Worm (Caenorhabditis elegans) whole organism, midembryonic: Measurements from ENCODE around the gene ostf-4.

Experiments
- T22C8.4 ChIP-seq: fragments of 200-800 bp; sonication (Bioruptor generic); IDR thresholded peaks from 2 replicates; pipeline ENCODE4 v1.3.6; 2022; ENCODE audit warnings: missing genetic modification characterization, missing compliant biosample characterization
- cog-1 ChIP-seq: sonication (generic microtip); optimal IDR thresholded peaks from 2 replicates; lab custom pipeline; 2016; ENCODE audit warnings: missing genetic modification characterization, missing compliant biosample characterization
- flt-1 ChIP-seq: fragments of 200-800 bp; sonication (Bioruptor generic); IDR thresholded peaks from 2 replicates; pipeline ENCODE4 v1.3.6; 2022; ENCODE audit warnings: missing genetic modification characterization, missing compliant biosample characterization
- klf-2 ChIP-seq: fragments of 200-800 bp; sonication (Bioruptor generic); conservative IDR thresholded peaks from 2 replicates; pipeline ENCODE4 v1.3.6; 2022; ENCODE audit warnings: missing genetic modification reagents, missing genetic modification characterization, missing compliant biosample characterization
- ref-1 ChIP-seq: fragments of 200-800 bp; sonication (Bioruptor generic); conservative IDR thresholded peaks from 2 replicates; pipeline ENCODE4 v1.3.6; 2022; ENCODE audit warnings: missing genetic modification reagents, missing genetic modification characterization, missing compliant biosample characterization
- ztf-23 ChIP-seq: fragments of 200-800 bp; sonication (Bioruptor generic); IDR thresholded peaks from 2 replicates; pipeline ENCODE4 v1.3.6; 2022; ENCODE audit warnings: missing genetic modification reagents, missing genetic modification characterization, missing compliant biosample characterization
- ztf-29 ChIP-seq: fragments of 200-800 bp; sonication (Bioruptor generic); IDR thresholded peaks from 2 replicates; pipeline ENCODE4 v1.3.6; 2022; ENCODE audit warnings: missing genetic modification reagents, missing genetic modification characterization, missing compliant biosample characterization

- TF ChIP-seq cog-1 (tag; lab: Kevin White, UChicago) = no peak
- TF ChIP-seq ztf-23 = no peak
- no peak for TF ChIP-seq flt-1 (GFP tag; lab: Robert Waterston, UW)
- no peak for TF ChIP-seq ztf-29 (GFP tag; lab: Robert Waterston, UW)
- no peak for TF ChIP-seq ref-1 (GFP tag; lab: Robert Waterston, UW)
- TF ChIP-seq klf-2 (GFP tag; lab: Robert Waterston, UW) = no peak
- no peak for TF ChIP-seq T22C8.4
These were observed 39.5 kb downstream of the ostf-4 start, which contains the start of gene pad-2 for ce11 chrIII:10278826-10279225.
